Worm (Caenorhabditis elegans) whole organism, L1 larva: ENCODE results near the gene R166.3.

Source experiments
- Y116A8C.19 ChIP-seq: sonication (generic microtip); optimal IDR thresholded peaks from 2 replicates; lab custom pipeline; 2016; ENCODE audit warnings: missing compliant biosample characterization, missing genetic modification characterization, borderline replicate concordance
- dsc-1 ChIP-seq: sonication (generic microtip); optimal IDR thresholded peaks from 2 replicates; lab custom pipeline; 2016; ENCODE audit warnings: mild to moderate bottlenecking, missing genetic modification characterization, missing compliant biosample characterization
- efl-3 ChIP-seq: fragments of 200-800 bp; sonication (Bioruptor generic); optimal IDR thresholded peaks from 2 replicates; lab custom pipeline; 2018; ENCODE audit warnings: mild to moderate bottlenecking, missing genetic modification characterization, missing compliant biosample characterization
- lin-35 ChIP-seq, 2 experiments: fragments of 150-350 bp; optimal IDR thresholded peaks; 2 replicates each; lab custom pipeline; 2014; ENCODE audit warnings: missing biosample characterization in 2 of 2, missing genetic modification characterization in 2 of 2, missing genetic modification reagents in 2 of 2
- snpc-4 ChIP-seq: fragments of 150-350 bp; optimal IDR thresholded peaks from 2 replicates; lab custom pipeline; 2014; ENCODE audit warnings: missing biosample characterization, missing genetic modification characterization
- ztf-4 ChIP-seq: fragments of 150-350 bp; optimal IDR thresholded peaks from 2 replicates; lab custom pipeline; 2014; ENCODE audit warnings: missing biosample characterization, missing genetic modification characterization

- TF ChIP-seq efl-3 (GFP tag; lab: Kevin White, UChicago) (no peak), lin-35 (GFP tag; optimal IDR thresholded peaks at IDR 0.05; lab: Kevin White, UChicago) (no peak), ztf-4 (no peak), snpc-4 (tag; lab: Kevin White, UChicago) (no peak), dsc-1 (tag; lab: Kevin White, UChicago) (no peak), Y116A8C.19 (tag; lab: Kevin White, UChicago) (no peak)
These were observed 20.1 kb downstream of the R166.3 start, which contains the start of gene F59B10.4 for ce11 chrII:10519017-10519416.
